Worm (Caenorhabditis elegans) whole organism, late embryonic: ENCODE data around the gene fbxa-90.

ENCODE experiments used
- C08G9.2 ChIP-seq: sonication (generic microtip); optimal IDR thresholded peaks from 2 replicates; lab custom pipeline; 2016; ENCODE audit warnings: mild to moderate bottlenecking, missing genetic modification characterization, moderate library complexity, missing compliant biosample characterization
- C38D4.7 ChIP-seq: fragments of 200-800 bp; sonication (Bioruptor generic); optimal IDR thresholded peaks from 2 replicates; lab custom pipeline; 2018; ENCODE audit warnings: mild to moderate bottlenecking, missing genetic modification characterization, moderate library complexity, missing compliant biosample characterization
- F13H6.1 ChIP-seq: sonication (generic microtip); optimal IDR thresholded peaks from 2 replicates; lab custom pipeline; 2016; ENCODE audit warnings: missing genetic modification characterization, missing compliant biosample characterization
- K09A11.1 ChIP-seq: sonication (generic microtip); optimal IDR thresholded peaks from 2 replicates; lab custom pipeline; 2017; ENCODE audit warnings: antibody characterized with exemption, mild to moderate bottlenecking, missing genetic modification characterization, missing compliant biosample characterization; ENCODE audit not compliant: insufficient read depth
- T23F11.4 ChIP-seq: fragments of 200-800 bp; sonication (Bioruptor generic); optimal IDR thresholded peaks from 2 replicates; lab custom pipeline; 2018; ENCODE audit warnings: mild to moderate bottlenecking, missing genetic modification characterization, missing compliant biosample characterization
- ahr-1 ChIP-seq: sonication (generic microtip); optimal IDR thresholded peaks from 2 replicates; lab custom pipeline; 2016; ENCODE audit warnings: missing genetic modification characterization, missing compliant biosample characterization
- ceh-14 ChIP-seq: sonication (generic microtip); optimal IDR thresholded peaks from 2 replicates; lab custom pipeline; 2016; ENCODE audit warnings: missing genotype, missing genetic modification characterization, missing compliant biosample characterization
- ceh-19 ChIP-seq: fragments of 200-800 bp; sonication (Bioruptor generic); optimal IDR thresholded peaks from 2 replicates; lab custom pipeline; 2018; ENCODE audit warnings: mild to moderate bottlenecking, missing genetic modification characterization, missing compliant biosample characterization
- ceh-2 ChIP-seq: sonication (generic microtip); optimal IDR thresholded peaks from 2 replicates; lab custom pipeline; 2016; ENCODE audit warnings: missing genotype, missing genetic modification characterization, missing compliant biosample characterization
- ceh-31 ChIP-seq: sonication (generic microtip); optimal IDR thresholded peaks from 2 replicates; lab custom pipeline; 2016; ENCODE audit warnings: missing genetic modification characterization, missing compliant biosample characterization
- ceh-34 ChIP-seq: sonication (generic microtip); optimal IDR thresholded peaks from 2 replicates; lab custom pipeline; 2016; ENCODE audit warnings: mild to moderate bottlenecking, missing genetic modification characterization, missing compliant biosample characterization
- ceh-45 ChIP-seq: fragments of 200-800 bp; sonication (Bioruptor generic); IDR thresholded peaks from 2 replicates; pipeline ENCODE4 v1.3.6; 2022; ENCODE audit warnings: missing genetic modification reagents, missing genetic modification characterization, missing compliant biosample characterization
- ceh-6 ChIP-seq: fragments of 200-800 bp; sonication (Bioruptor generic); optimal IDR thresholded peaks from 2 replicates; lab custom pipeline; 2018; ENCODE audit warnings: mild to moderate bottlenecking, missing genetic modification characterization, missing compliant biosample characterization
- dmd-4 ChIP-seq: sonication (generic microtip); optimal IDR thresholded peaks from 2 replicates; lab custom pipeline; 2016; ENCODE audit warnings: borderline replicate concordance, missing genetic modification characterization, missing compliant biosample characterization
- elt-2 ChIP-seq: sonication (generic microtip); optimal IDR thresholded peaks from 2 replicates; lab custom pipeline; 2016; ENCODE audit warnings: missing genetic modification reagents, missing genetic modification characterization, missing compliant biosample characterization
- ets-4 ChIP-seq: sonication (generic microtip); optimal IDR thresholded peaks from 2 replicates; lab custom pipeline; 2016; ENCODE audit warnings: missing genetic modification characterization, missing compliant biosample characterization
- eyg-1 ChIP-seq: sonication (generic microtip); optimal IDR thresholded peaks from 2 replicates; lab custom pipeline; 2016; ENCODE audit warnings: missing genotype, missing genetic modification characterization, missing compliant biosample characterization
- fax-1 ChIP-seq: sonication (generic microtip); optimal IDR thresholded peaks from 2 replicates; lab custom pipeline; 2016; ENCODE audit warnings: missing genotype, missing genetic modification characterization, missing compliant biosample characterization
- fkh-10 ChIP-seq: fragments of 150-350 bp; optimal IDR thresholded peaks from 2 replicates; lab custom pipeline; 2014; ENCODE audit warnings: missing biosample characterization, missing genetic modification reagents, missing genetic modification characterization
- fkh-6 ChIP-seq: sonication (generic microtip); optimal IDR thresholded peaks from 2 replicates; lab custom pipeline; 2016; ENCODE audit warnings: missing genetic modification characterization, missing compliant biosample characterization
- gmeb-2 ChIP-seq: sonication (generic microtip); optimal IDR thresholded peaks from 2 replicates; lab custom pipeline; 2016; ENCODE audit warnings: missing genetic modification characterization, inconsistent platforms, missing compliant biosample characterization
- hlh-13 ChIP-seq: fragments of 200-800 bp; sonication (Bioruptor generic); optimal IDR thresholded peaks from 2 replicates; lab custom pipeline; 2018; ENCODE audit warnings: mild to moderate bottlenecking, missing genetic modification characterization, missing compliant biosample characterization
- hlh-15 ChIP-seq: sonication (generic microtip); optimal IDR thresholded peaks from 2 replicates; lab custom pipeline; 2016; ENCODE audit warnings: missing genetic modification characterization, missing compliant biosample characterization
- hlh-8 ChIP-seq: sonication (generic microtip); optimal IDR thresholded peaks from 2 replicates; lab custom pipeline; 2016; ENCODE audit warnings: missing genotype, missing genetic modification characterization, missing compliant biosample characterization
- lim-6 ChIP-seq: sonication (generic microtip); optimal IDR thresholded peaks from 2 replicates; lab custom pipeline; 2016; ENCODE audit warnings: missing genetic modification characterization, missing compliant biosample characterization
- mec-3 ChIP-seq: sonication (generic microtip); optimal IDR thresholded peaks from 2 replicates; lab custom pipeline; 2016; ENCODE audit warnings: borderline replicate concordance, missing genetic modification characterization, missing compliant biosample characterization
- nhr-232 ChIP-seq: sonication (generic microtip); optimal IDR thresholded peaks from 2 replicates; lab custom pipeline; 2016; ENCODE audit warnings: missing genetic modification characterization, missing compliant biosample characterization
- npax-4 ChIP-seq: sonication (generic microtip); optimal IDR thresholded peaks from 2 replicates; lab custom pipeline; 2016; ENCODE audit warnings: missing genetic modification characterization, missing compliant biosample characterization
- pax-1 ChIP-seq: fragments of 150-350 bp; optimal IDR thresholded peaks from 2 replicates; lab custom pipeline; 2014; ENCODE audit warnings: missing biosample characterization, missing genetic modification characterization
- pha-2 ChIP-seq: sonication (generic microtip); optimal IDR thresholded peaks from 2 replicates; lab custom pipeline; 2017; ENCODE audit warnings: mild to moderate bottlenecking, missing genetic modification characterization, missing compliant biosample characterization
- pqm-1 ChIP-seq: sonication (generic microtip); optimal IDR thresholded peaks from 2 replicates; lab custom pipeline; 2016; ENCODE audit warnings: missing genetic modification characterization, missing compliant biosample characterization
- rnt-1 ChIP-seq: sonication (generic microtip); optimal IDR thresholded peaks from 2 replicates; lab custom pipeline; 2016; ENCODE audit warnings: missing genetic modification characterization, missing compliant biosample characterization
- sox-4 ChIP-seq: sonication (generic microtip); optimal IDR thresholded peaks from 2 replicates; lab custom pipeline; 2017; ENCODE audit warnings: mild to moderate bottlenecking, missing genetic modification characterization, inconsistent platforms, missing compliant biosample characterization
- syd-9 ChIP-seq: sonication (generic microtip); optimal IDR thresholded peaks from 2 replicates; lab custom pipeline; 2016; ENCODE audit warnings: mild to moderate bottlenecking, missing genetic modification characterization, moderate library complexity, missing compliant biosample characterization
- tbx-2 ChIP-seq: sonication (generic microtip); optimal IDR thresholded peaks from 2 replicates; lab custom pipeline; 2016; ENCODE audit warnings: missing genetic modification characterization, missing compliant biosample characterization
- tbx-7 ChIP-seq: sonication (generic microtip); optimal IDR thresholded peaks from 2 replicates; lab custom pipeline; 2016; ENCODE audit warnings: missing genotype, missing genetic modification characterization, missing compliant biosample characterization
- unc-3 ChIP-seq, 2 experiments: fragments of 200-800 bp in 1 of 2; sonication (Bioruptor generic) in 1 of 2; sonication (generic microtip) in 1 of 2; conservative IDR thresholded peaks in 1 of 2; optimal IDR thresholded peaks in 1 of 2; 2 replicates each; pipeline versions ENCODE4 v1.3.6 to Lab custom; 2016 to 2022; ENCODE audit warnings: missing compliant biosample characterization in 2 of 2, missing genetic modification characterization in 2 of 2, missing genetic modification reagents in 1 of 2
- unc-42 ChIP-seq: sonication (generic microtip); optimal IDR thresholded peaks from 2 replicates; lab custom pipeline; 2016; ENCODE audit warnings: missing genotype, missing genetic modification characterization, missing compliant biosample characterization
- unc-86 ChIP-seq: sonication (generic microtip); optimal IDR thresholded peaks from 2 replicates; lab custom pipeline; 2016; ENCODE audit warnings: missing genetic modification characterization, missing compliant biosample characterization
- zip-5 ChIP-seq: sonication (generic microtip); optimal IDR thresholded peaks from 2 replicates; lab custom pipeline; 2016; ENCODE audit warnings: missing genetic modification characterization, missing compliant biosample characterization
- ztf-16 ChIP-seq: sonication (generic microtip); optimal IDR thresholded peaks from 2 replicates; lab custom pipeline; 2017; ENCODE audit warnings: missing genetic modification characterization, missing compliant biosample characterization

The fbxa-90 gene

DNA sequence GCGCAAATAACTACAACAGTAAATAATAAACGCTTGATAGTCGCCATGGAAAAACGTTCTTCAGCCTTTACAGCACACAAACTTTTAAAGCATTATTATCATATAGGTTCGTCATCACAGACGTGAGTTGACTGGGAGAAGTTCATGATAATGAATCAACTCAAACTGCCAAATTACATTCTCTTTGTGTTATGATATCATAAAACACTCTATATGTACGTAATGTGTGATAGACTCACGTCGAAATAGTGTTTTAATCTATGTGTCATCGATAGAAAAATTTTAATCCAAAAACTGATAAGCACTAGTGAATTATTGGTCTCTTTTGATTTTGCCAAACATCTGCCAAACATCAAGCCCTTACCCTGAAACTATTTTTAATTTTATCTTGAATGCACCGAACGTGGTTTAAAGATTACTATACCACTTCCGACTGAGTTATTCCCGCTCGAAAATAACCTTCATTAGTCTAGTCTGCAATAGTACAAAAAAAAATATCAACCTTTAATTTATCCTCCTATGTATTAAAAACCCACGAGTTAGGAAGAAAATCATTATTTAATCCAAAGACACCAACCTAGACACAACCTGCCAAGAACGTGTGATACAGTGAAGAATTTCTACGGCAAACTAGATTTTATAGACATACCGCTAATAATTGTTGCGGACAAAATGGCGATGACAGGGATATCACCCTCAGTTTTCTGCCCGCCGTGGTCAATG is 42.9 kb downstream of the fbxa-90 start, which contains the start of the genes clc-12 and clec-240:
clc-12 (minus strand) TSS at position 47 of the 723 bp plus-strand sequence.
clec-240 (plus strand) TSS at position 673 of the 723 bp plus-strand sequence.
- TF ChIP-seq npax-4 (tag; lab: Kevin White, UChicago) (no peak), ceh-6 (GFP tag; lab: Kevin White, UChicago) (no peak), gmeb-2 (no peak), ets-4 (tag; lab: Kevin White, UChicago) (no peak), unc-42 (tag; lab: Kevin White, UChicago) (no peak), F13H6.1 (no peak), unc-86 (no peak), T23F11.4 (GFP tag; lab: Kevin White, UChicago) (no peak), ceh-2 (no peak), nhr-232 (tag; lab: Kevin White, UChicago) (no peak), ceh-45 (GFP tag; lab: Robert Waterston, UW) (no peak), pqm-1 (tag; lab: Kevin White, UChicago) (no peak), syd-9 (tag; lab: Kevin White, UChicago) (no peak), K09A11.1 (no peak), ceh-31 (tag; lab: Kevin White, UChicago) (no peak), ahr-1 (tag; lab: Kevin White, UChicago) (no peak)
- TF ChIP-seq, all 69 proteins: peak for 0

DNA sequence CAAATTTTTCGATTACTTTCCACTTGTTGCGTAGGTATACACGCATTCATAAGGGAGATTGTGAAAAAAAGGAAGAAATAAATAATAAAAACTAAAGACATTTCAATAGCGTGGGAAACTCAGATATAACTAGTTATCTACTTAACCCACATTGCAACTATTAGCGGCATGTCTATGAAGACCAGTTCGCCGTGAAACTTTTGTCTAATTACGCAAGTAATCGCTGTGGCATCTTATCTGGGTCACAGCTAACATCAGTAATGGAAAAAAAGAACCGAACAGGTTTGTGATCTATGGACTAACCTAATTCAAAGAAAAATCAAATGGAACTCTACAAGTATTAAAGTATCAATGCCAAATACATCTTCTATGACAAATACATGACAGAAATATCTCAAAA is 46.6 kb downstream of the fbxa-90 start, which contains the start of gene clec-241:
clec-241 (minus strand) TSS at position 101 of the 400 bp plus-strand sequence.
- no peak for TF ChIP-seq pax-1 (tag; lab: Kevin White, UChicago)
- TF ChIP-seq ceh-34, result no peak
- no peak for TF ChIP-seq fax-1
- TF ChIP-seq sox-4 (tag; lab: Kevin White, UChicago), result no peak
- TF ChIP-seq hlh-8 (tag; lab: Kevin White, UChicago), result no peak
- TF ChIP-seq ceh-31 (tag; lab: Kevin White, UChicago), result no peak
- TF ChIP-seq tbx-7 (tag; lab: Kevin White, UChicago), result no peak
- TF ChIP-seq nhr-232 (tag; lab: Kevin White, UChicago), result no peak
- TF ChIP-seq eyg-1 (tag; lab: Kevin White, UChicago), result no peak
- no peak for TF ChIP-seq C08G9.2 (tag; lab: Kevin White, UChicago)
- no peak for TF ChIP-seq dmd-4 (tag; lab: Kevin White, UChicago)
- TF ChIP-seq C38D4.7 (GFP tag; lab: Kevin White, UChicago), result no peak
- no peak for TF ChIP-seq unc-3 (GFP tag; conservative IDR thresholded peaks at IDR 0.05; lab: Robert Waterston, UW)
- no peak for TF ChIP-seq unc-3 (tag; optimal IDR thresholded peaks at IDR 0.05; lab: Kevin White, UChicago)
- no peak for TF ChIP-seq ceh-6 (GFP tag; lab: Kevin White, UChicago)

ce11 chrV:17014050-17014449 is 47.4 kb downstream of the fbxa-90 start, which contains the start of gene clc-13:
clc-13 (plus strand) TSS chrV:17014408.
- TF ChIP-seq syd-9 (tag; lab: Kevin White, UChicago), result no peak
- TF ChIP-seq elt-2 (tag; lab: Kevin White, UChicago), result peak; percentile 89

DNA sequence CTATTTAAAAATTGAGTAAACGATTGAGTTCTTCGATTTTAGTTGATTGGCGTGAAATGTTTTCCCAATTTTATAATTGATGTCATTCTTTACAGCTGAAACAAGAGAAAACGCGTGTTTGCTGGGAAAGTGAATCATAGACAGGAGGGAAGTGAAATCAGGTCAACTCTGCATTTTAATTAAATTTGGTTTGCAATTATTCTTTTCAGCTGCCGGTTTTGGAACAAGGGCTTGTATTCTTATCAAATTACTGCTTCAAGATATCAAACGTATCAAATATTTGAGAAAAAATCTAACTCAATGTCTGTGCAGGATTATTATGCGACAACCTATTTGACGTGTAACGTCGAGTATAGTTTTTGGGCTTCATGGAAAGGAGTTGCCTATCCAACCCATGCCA is 50.2 kb downstream of the fbxa-90 start, which contains the start of gene srh-97:
srh-97 (plus strand) TSS at position 301 of the 400 bp plus-strand sequence.
- TF ChIP-seq hlh-15 (tag; lab: Kevin White, UChicago) (no peak), hlh-13 (GFP tag; lab: Kevin White, UChicago) (no peak), ceh-2 (no peak), fkh-10 (GFP tag; lab: Kevin White, UChicago) (no peak), rnt-1 (tag; lab: Kevin White, UChicago) (no peak), fkh-6 (tag; lab: Kevin White, UChicago) (no peak), nhr-232 (tag; lab: Kevin White, UChicago) (no peak), ceh-19 (GFP tag; lab: Kevin White, UChicago) (no peak), pha-2 (tag; lab: Kevin White, UChicago) (no peak), tbx-2 (no peak), fax-1 (no peak), ceh-14 (tag; lab: Kevin White, UChicago) (no peak), unc-42 (tag; lab: Kevin White, UChicago) (no peak), elt-2 (tag; lab: Kevin White, UChicago) (no peak), C08G9.2 (tag; lab: Kevin White, UChicago) (no peak), ztf-16 (tag; lab: Kevin White, UChicago) (no peak), lim-6 (tag; lab: Kevin White, UChicago) (no peak), mec-3 (tag; lab: Kevin White, UChicago) (no peak), zip-5 (tag; lab: Kevin White, UChicago) (no peak), ahr-1 (tag; lab: Kevin White, UChicago) (no peak)
